Worm (Caenorhabditis elegans): ENCODE measurements around the gene str-209.

str-209 gene

ce11 chrV:4972943-4973342, 24.2 kb downstream of the str-209 start, which contains the start of gene srsx-9:
Gene srsx-9 (minus strand): TSS chrV:4973043.
- TF ChIP-seq jun-1 (tag; optimal IDR thresholded peaks at IDR 0.05) (no peak), nhr-25 (tag; optimal IDR thresholded peaks at IDR 0.05; ENCODE audit: borderline replicate concordance, insufficient read depth) (no peak), dve-1 (tag; optimal IDR thresholded peaks at IDR 0.05; ENCODE audit: insufficient read depth) (no peak), F49E8.2 (tag; optimal IDR thresholded peaks at IDR 0.05; ENCODE audit: borderline replicate concordance) (no peak), unc-130 (GFP tag; optimal IDR thresholded peaks at IDR 0.05) (no peak), hlh-30 (tag; optimal IDR thresholded peaks at IDR 0.05; ENCODE audit: insufficient read depth) (no peak), hif-1 (tag; optimal IDR thresholded peaks at IDR 0.05) (no peak), madf-9 (GFP tag; conservative IDR thresholded peaks at IDR 0.05) (no peak)

ce11 chrV:4974677-4975076, 25.9 kb downstream of the str-209 start, which contains the start of gene srsx-10:
Gene srsx-10 (minus strand): TSS chrV:4974777.
- TF ChIP-seq jun-1 (tag; optimal IDR thresholded peaks at IDR 0.05) (no peak), ceh-62 (tag; optimal IDR thresholded peaks at IDR 0.05) (no peak), dmd-8 (GFP tag; IDR thresholded peaks at IDR 0.05) (no peak), hlh-11 (tag; optimal IDR thresholded peaks at IDR 0.05) (no peak), zip-11 (GFP tag; IDR thresholded peaks at IDR 0.05) (no peak), mep-1 (tag; optimal IDR thresholded peaks at IDR 0.05) (no peak), cey-2 (tag; optimal IDR thresholded peaks at IDR 0.05; ENCODE audit: borderline replicate concordance, insufficient read depth) (no peak), lir-3 (tag; optimal IDR thresholded peaks at IDR 0.05) (no peak), nhr-28 (tag; optimal IDR thresholded peaks at IDR 0.05) (no peak), duxl-1 (tag; optimal IDR thresholded peaks at IDR 0.05; ENCODE audit: poor library complexity) (no peak)

ce11 chrV:4975140-4975539, 26.4 kb downstream of the str-209 start, which contains the start of gene F26G5.1:
Gene F26G5.1 (plus strand): TSS chrV:4975478.
- TF ChIP-seq F49E8.2 (tag; optimal IDR thresholded peaks at IDR 0.05; ENCODE audit: borderline replicate concordance): no peak
- no peak for TF ChIP-seq ces-1 (GFP tag; optimal IDR thresholded peaks at IDR 0.05)
- no peak for TF ChIP-seq lir-3 (tag; optimal IDR thresholded peaks at IDR 0.05)
- peak; percentile 53 for TF ChIP-seq aha-1 (tag)

ce11 chrV:4977539-4977938, 28.8 kb downstream of the str-209 start:
- no peak for TF ChIP-seq jun-1 (tag; optimal IDR thresholded peaks at IDR 0.05)
- no peak for TF ChIP-seq ceh-44 (GFP tag; IDR thresholded peaks at IDR 0.05)
- TF ChIP-seq dmd-9 (GFP tag; IDR thresholded peaks at IDR 0.05): no peak
- no peak for TF ChIP-seq ZK546.5 (tag; optimal IDR thresholded peaks at IDR 0.05)

- no peak for TF ChIP-seq hif-1 (tag; optimal IDR thresholded peaks at IDR 0.05)
These were observed 30.3 kb downstream of the str-209 start, which contains the start of gene srsx-11 for ce11 chrV:4979060-4979459. Gene srsx-11 (minus strand): TSS chrV:4979160.

ce11 chrV:4980094-4980493, 31.4 kb downstream of the str-209 start:
- TF ChIP-seq aha-1 (tag): peak; percentile 98
- no peak for TF ChIP-seq nhr-42 (GFP tag; IDR thresholded peaks at IDR 0.05)
- TF ChIP-seq zag-1 (tag; optimal IDR thresholded peaks at IDR 0.05): no peak
- TF ChIP-seq sdz-12 (GFP tag; optimal IDR thresholded peaks at IDR 0.05): no peak
- no peak for TF ChIP-seq unc-130 (GFP tag; optimal IDR thresholded peaks at IDR 0.05)

ce11 chrV:4980873-4981272, 32.1 kb downstream of the str-209 start, which contains the start of gene srsx-12:
Gene srsx-12 (minus strand): TSS chrV:4980973.
- TF ChIP-seq jun-1 (tag; optimal IDR thresholded peaks at IDR 0.05) (no peak), lin-1 (GFP tag; IDR thresholded peaks at IDR 0.05) (no peak), nhr-111 (GFP tag; optimal IDR thresholded peaks at IDR 0.05) (no peak), php-3 (GFP tag; IDR thresholded peaks at IDR 0.05) (no peak)
